Worm (Caenorhabditis elegans) whole organism, mixed stage, embryonic: ENCODE results near the gene ZK354.7.

ENCODE experiments used
- bed-3 ChIP-seq: fragments of 200-800 bp; sonication (Bioruptor generic); optimal IDR thresholded peaks from 3 replicates; lab custom pipeline; 2018; ENCODE audit warnings: mild to moderate bottlenecking, missing genetic modification characterization, moderate library complexity, missing compliant biosample characterization
- ceh-83 ChIP-seq: fragments of 200-800 bp; sonication (Bioruptor generic); optimal IDR thresholded peaks from 2 replicates; lab custom pipeline; 2018; ENCODE audit warnings: mild to moderate bottlenecking, missing genetic modification characterization, missing compliant biosample characterization
- drap-1 ChIP-seq: fragments of 200-800 bp; sonication (Bioruptor generic); optimal IDR thresholded peaks from 3 replicates; lab custom pipeline; 2018; ENCODE audit warnings: mild to moderate bottlenecking, missing genetic modification characterization, missing compliant biosample characterization
- elt-3 ChIP-seq: fragments of 150-350 bp; optimal IDR thresholded peaks from 2 replicates; lab custom pipeline; 2014; ENCODE audit warnings: missing biosample characterization, missing genetic modification characterization
- lsy-2 ChIP-seq: fragments of 150-350 bp; optimal IDR thresholded peaks from 2 replicates; lab custom pipeline; 2014; ENCODE audit warnings: missing biosample characterization, missing genetic modification characterization
- mls-2 ChIP-seq: sonication (generic microtip); optimal IDR thresholded peaks from 2 replicates; lab custom pipeline; 2016; ENCODE audit warnings: mild to moderate bottlenecking, missing genetic modification characterization, moderate library complexity, missing compliant biosample characterization
- nhr-12 ChIP-seq: fragments of 150-350 bp; optimal IDR thresholded peaks from 2 replicates; lab custom pipeline; 2014; ENCODE audit warnings: missing biosample characterization, missing genetic modification characterization
- nhr-237 ChIP-seq: fragments of 150-350 bp; optimal IDR thresholded peaks from 2 replicates; lab custom pipeline; 2014; ENCODE audit warnings: missing biosample characterization, missing genetic modification characterization
- nhr-28 ChIP-seq: fragments of 150-350 bp; optimal IDR thresholded peaks from 2 replicates; lab custom pipeline; 2014; ENCODE audit warnings: missing biosample characterization, missing genetic modification characterization
- nhr-76 ChIP-seq: sonication (generic microtip); optimal IDR thresholded peaks from 2 replicates; lab custom pipeline; 2017; ENCODE audit warnings: missing biosample characterization, missing genetic modification characterization
- pha-4 ChIP-seq: fragments of 150-350 bp; optimal IDR thresholded peaks from 2 replicates; lab custom pipeline; 2018; ENCODE audit warnings: missing biosample characterization, missing genetic modification reagents, missing genetic modification characterization
- snpc-4 ChIP-seq: fragments of 150-350 bp; optimal IDR thresholded peaks from 2 replicates; lab custom pipeline; 2014; ENCODE audit warnings: missing biosample characterization, missing genetic modification characterization
- unc-39 ChIP-seq: fragments of 150-350 bp; optimal IDR thresholded peaks from 2 replicates; lab custom pipeline; 2014; ENCODE audit warnings: missing biosample characterization, missing genetic modification characterization
- ztf-11 ChIP-seq: fragments of 150-350 bp; optimal IDR thresholded peaks from 2 replicates; lab custom pipeline; 2014; ENCODE audit warnings: missing biosample characterization, missing genetic modification characterization

DNA sequence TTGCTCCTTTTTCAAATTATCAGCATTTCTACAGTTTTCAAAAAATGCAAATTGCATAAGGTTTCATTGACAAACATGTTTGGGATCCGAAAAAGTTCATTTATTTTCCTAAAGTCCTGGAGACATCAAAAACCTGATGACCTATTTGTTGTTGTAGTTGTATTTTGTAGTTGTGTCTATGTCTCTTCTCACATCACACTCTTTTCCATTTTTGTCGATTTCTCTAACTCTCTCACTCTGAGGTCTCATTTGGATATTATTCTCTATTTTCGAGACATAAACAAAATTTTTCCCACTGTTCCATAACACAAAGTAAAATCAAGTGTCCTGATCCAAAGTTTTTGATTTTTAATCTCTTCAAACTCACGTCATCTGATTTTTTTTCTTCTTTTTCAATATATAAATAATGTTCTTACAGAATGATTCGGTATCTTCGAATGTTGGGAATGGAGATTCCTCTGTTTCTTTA, 15.9 kb upstream of the ZK354.7 start, which contains the start of gene slc-46A:
- TF ChIP-seq nhr-12 (tag; lab: Kevin White, UChicago): no peak
- TF ChIP-seq ceh-83 (GFP tag; lab: Kevin White, UChicago): no peak
- no peak for TF ChIP-seq elt-3 (tag; lab: Kevin White, UChicago)
- no peak for TF ChIP-seq snpc-4 (tag; lab: Kevin White, UChicago)
- no peak for TF ChIP-seq nhr-237 (tag; lab: Kevin White, UChicago)
- no peak for TF ChIP-seq nhr-76 (tag; lab: Kevin White, UChicago)
- TF ChIP-seq pha-4: no peak
- no peak for TF ChIP-seq bed-3
- TF ChIP-seq drap-1 (GFP tag; lab: Kevin White, UChicago): no peak
- TF ChIP-seq lsy-2: no peak
- TF ChIP-seq ztf-11 (tag; lab: Kevin White, UChicago): no peak
- no peak for TF ChIP-seq nhr-28 (tag; lab: Kevin White, UChicago)
- TF ChIP-seq unc-39 (tag; lab: Kevin White, UChicago): no peak
- TF ChIP-seq mls-2 (tag; lab: Kevin White, UChicago): no peak
